Worm (Caenorhabditis elegans) whole organism, L2 larva: ENCODE measurements around the gene fbxb-47.
"Not testable (repeated sequence)": the region's sequence is repeated elsewhere in the genome, so short reads cannot be mapped to it uniquely, and the experiment has no call there.

Experiments used
- ZK546.5 ChIP-seq: sonication (generic microtip); optimal IDR thresholded peaks from 2 replicates; lab custom pipeline; 2017; ENCODE audit warnings: missing biosample characterization, missing genetic modification characterization
- ceh-82 ChIP-seq: fragments of 150-350 bp; optimal IDR thresholded peaks from 2 replicates; lab custom pipeline; 2014; ENCODE audit warnings: missing biosample characterization, missing genetic modification characterization
- elt-3 ChIP-seq: sonication (generic microtip); optimal IDR thresholded peaks from 2 replicates; lab custom pipeline; 2017; ENCODE audit warnings: missing biosample characterization, missing genetic modification characterization
- fos-1 ChIP-seq: fragments of 150-350 bp; optimal IDR thresholded peaks from 2 replicates; lab custom pipeline; 2014; ENCODE audit warnings: missing biosample characterization, missing genetic modification characterization
- lin-39 ChIP-seq: fragments of 150-350 bp; optimal IDR thresholded peaks from 2 replicates; lab custom pipeline; 2014; ENCODE audit warnings: missing biosample characterization, missing genetic modification reagents, missing genetic modification characterization
- nhr-129 ChIP-seq: fragments of 150-350 bp; optimal IDR thresholded peaks from 2 replicates; lab custom pipeline; 2014; ENCODE audit warnings: missing biosample characterization, missing genetic modification characterization
- nhr-23 ChIP-seq: fragments of 150-350 bp; optimal IDR thresholded peaks from 2 replicates; lab custom pipeline; 2014; ENCODE audit warnings: missing biosample characterization, missing genetic modification reagents, missing genetic modification characterization
- nhr-6 ChIP-seq: fragments of 150-350 bp; optimal IDR thresholded peaks from 2 replicates; lab custom pipeline; 2014; ENCODE audit warnings: missing biosample characterization, missing genetic modification characterization
- peb-1 ChIP-seq: fragments of 150-350 bp; optimal IDR thresholded peaks from 2 replicates; lab custom pipeline; 2014; ENCODE audit warnings: missing biosample characterization, missing genetic modification characterization
- unc-39 ChIP-seq: fragments of 150-350 bp; optimal IDR thresholded peaks from 2 replicates; lab custom pipeline; 2014; ENCODE audit warnings: missing biosample characterization, missing genetic modification characterization
- unc-62 ChIP-seq: fragments of 150-350 bp; optimal IDR thresholded peaks from 2 replicates; lab custom pipeline; 2014; ENCODE audit warnings: missing biosample characterization, missing genetic modification reagents, missing genetic modification characterization

DNA sequence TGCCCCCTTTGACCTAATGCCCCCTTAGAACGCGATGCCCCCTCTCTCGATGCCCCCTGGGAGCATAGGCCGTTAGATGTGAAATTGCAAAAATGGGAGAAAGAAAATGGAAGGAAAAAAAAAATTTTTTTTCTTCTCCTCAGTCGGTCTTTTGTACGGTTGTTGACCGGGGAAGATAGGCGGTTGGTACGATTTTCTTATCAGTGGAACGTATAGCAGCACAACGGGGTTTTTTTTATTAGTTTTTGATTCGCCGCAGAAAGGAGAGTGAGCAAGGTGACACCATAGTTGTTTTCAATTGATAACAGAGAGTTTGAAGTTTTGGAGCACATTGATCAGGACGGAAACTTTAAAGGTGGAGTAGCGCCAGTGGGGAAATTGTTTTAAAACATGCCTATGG lies 43.5 kb downstream of the fbxb-47 start:
- TF ChIP-seq peb-1 (tag; lab: Kevin White, UChicago); nhr-129; lin-39; ceh-82; elt-3 (tag; lab: Kevin White, UChicago); nhr-6 (tag; lab: Kevin White, UChicago); unc-39; unc-62 (GFP tag; lab: Kevin White, UChicago); ZK546.5 (tag; lab: Kevin White, UChicago); nhr-23: not testable (repeated sequence)
- TF ChIP-seq fos-1 (tag; lab: Kevin White, UChicago) = peak; percentile 21
